Worm (Caenorhabditis elegans): ENCODE measurements around the gene Y82E9BL.1.
"Not testable (repeated sequence)": the region's sequence is repeated elsewhere in the genome, so short reads cannot be mapped to it uniquely, and the experiment has no call there.

Gene Y82E9BL.1

ce11 chrIII:1374355-1374807 is 19.2 kb upstream of the Y82E9BL.1 start, which contains the start of gene Y82E9BR.20:
TSS of gene Y82E9BR.20 (plus strand) at chrIII:1374405.
- no peak for TF ChIP-seq hnd-1 (tag; optimal IDR thresholded peaks at IDR 0.05)
- TF ChIP-seq B0310.2 (tag; optimal IDR thresholded peaks at IDR 0.05): no peak
- no peak for TF ChIP-seq tbx-37 (GFP tag; conservative IDR thresholded peaks at IDR 0.05)
- no peak for TF ChIP-seq ceh-36 (tag; optimal IDR thresholded peaks at IDR 0.05)
- no peak for TF ChIP-seq tra-4 (tag; optimal IDR thresholded peaks at IDR 0.05)
- no peak for TF ChIP-seq ets-7 (tag; optimal IDR thresholded peaks at IDR 0.05)
- TF ChIP-seq aly-1 (tag; optimal IDR thresholded peaks at IDR 0.05): no peak
- TF ChIP-seq ceh-13 (GFP tag; optimal IDR thresholded peaks at IDR 0.05): no peak
- TF ChIP-seq scrt-1 (GFP tag; IDR thresholded peaks at IDR 0.05): no peak
- TF ChIP-seq ama-1 (optimal IDR thresholded peaks at IDR 0.05): no peak
- no peak for TF ChIP-seq sea-1 (GFP tag; conservative IDR thresholded peaks at IDR 0.05)
- TF ChIP-seq tbx-11 (GFP tag; IDR thresholded peaks at IDR 0.05): no peak
- TF ChIP-seq hmbx-1 (tag; optimal IDR thresholded peaks at IDR 0.05): no peak
- no peak for TF ChIP-seq F13C5.2 (tag; optimal IDR thresholded peaks at IDR 0.05)
- TF ChIP-seq pes-1 (GFP tag; IDR thresholded peaks at IDR 0.05): no peak

ce11 chrIII:1372563-1372962 is 17.3 kb upstream of the Y82E9BL.1 start:
- TF ChIP-seq ceh-13 (GFP tag; optimal IDR thresholded peaks at IDR 0.05) (no peak), F13C5.2 (tag; optimal IDR thresholded peaks at IDR 0.05) (no peak), ets-7 (tag; optimal IDR thresholded peaks at IDR 0.05) (no peak)

- TF ChIP-seq tra-4 (tag; optimal IDR thresholded peaks at IDR 0.05) (no peak), tbx-37 (GFP tag; conservative IDR thresholded peaks at IDR 0.05) (no peak), pes-1 (GFP tag; IDR thresholded peaks at IDR 0.05) (no peak), sea-1 (GFP tag; conservative IDR thresholded peaks at IDR 0.05) (no peak)
These were observed 4.4 kb upstream of the Y82E9BL.1 start, which contains the start of gene Y82E9BR.9 for ce11 chrIII:1359669-1360068. TSS of gene Y82E9BR.9 (minus strand) at chrIII:1359769.

- not testable (repeated sequence) for TF ChIP-seq tbx-37 (GFP tag; conservative IDR thresholded peaks at IDR 0.05); scrt-1 (GFP tag; IDR thresholded peaks at IDR 0.05); ceh-13 (GFP tag; optimal IDR thresholded peaks at IDR 0.05)
These were observed 2.8 kb upstream of the Y82E9BL.1 start, which contains the start of gene Y82E9BR.8 for ce11 chrIII:1357973-1358372. TSS of gene Y82E9BR.8 (minus strand) at chrIII:1358073.

ce11 chrIII:1354523-1354922 is 697 bp downstream of the Y82E9BL.1 start:
- no peak for TF ChIP-seq aly-1 (tag; optimal IDR thresholded peaks at IDR 0.05)

ce11 chrIII:1350745-1351144 is 4.5 kb downstream of the Y82E9BL.1 start, which contains the start of gene Y82E9BL.3:
TSS of gene Y82E9BL.3 (minus strand) at chrIII:1350845.
- TF ChIP-seq pes-1 (GFP tag; IDR thresholded peaks at IDR 0.05): no peak
- no peak for TF ChIP-seq tra-4 (tag; optimal IDR thresholded peaks at IDR 0.05)
- TF ChIP-seq hmbx-1 (tag; optimal IDR thresholded peaks at IDR 0.05): no peak
- no peak for TF ChIP-seq flt-1 (GFP tag; IDR thresholded peaks at IDR 0.05)
- no peak for TF ChIP-seq sea-1 (GFP tag; conservative IDR thresholded peaks at IDR 0.05)
- TF ChIP-seq hmg-4 (GFP tag; optimal IDR thresholded peaks at IDR 0.05): no peak
- no peak for TF ChIP-seq ets-7 (tag; optimal IDR thresholded peaks at IDR 0.05)
- TF ChIP-seq ama-1 (optimal IDR thresholded peaks at IDR 0.05): no peak
- TF ChIP-seq ceh-13 (GFP tag; optimal IDR thresholded peaks at IDR 0.05): no peak
- TF ChIP-seq tbx-37 (GFP tag; conservative IDR thresholded peaks at IDR 0.05): no peak

ce11 chrIII:1349313-1349712 is 5.9 kb downstream of the Y82E9BL.1 start, which contains the start of gene fbxa-25:
TSS of gene fbxa-25 (minus strand) at chrIII:1349450.
- TF ChIP-seq tra-4 (tag; optimal IDR thresholded peaks at IDR 0.05) (no peak), tbx-11 (GFP tag; IDR thresholded peaks at IDR 0.05) (no peak), aly-1 (tag; optimal IDR thresholded peaks at IDR 0.05) (no peak), B0310.2 (tag; optimal IDR thresholded peaks at IDR 0.05) (no peak), tbx-37 (GFP tag; conservative IDR thresholded peaks at IDR 0.05) (no peak), hnd-1 (tag; optimal IDR thresholded peaks at IDR 0.05) (no peak), pes-1 (GFP tag; IDR thresholded peaks at IDR 0.05) (no peak), ceh-13 (GFP tag; optimal IDR thresholded peaks at IDR 0.05) (no peak), ets-7 (tag; optimal IDR thresholded peaks at IDR 0.05) (no peak), ama-1 (optimal IDR thresholded peaks at IDR 0.05) (no peak), hmbx-1 (tag; optimal IDR thresholded peaks at IDR 0.05) (no peak), flt-1 (GFP tag; IDR thresholded peaks at IDR 0.05) (no peak), sea-1 (GFP tag; conservative IDR thresholded peaks at IDR 0.05) (no peak), F13C5.2 (tag; optimal IDR thresholded peaks at IDR 0.05) (no peak), scrt-1 (GFP tag; IDR thresholded peaks at IDR 0.05) (no peak), hmg-4 (GFP tag; optimal IDR thresholded peaks at IDR 0.05) (no peak), ceh-36 (tag; optimal IDR thresholded peaks at IDR 0.05) (no peak)

- TF ChIP-seq sea-1 (GFP tag; conservative IDR thresholded peaks at IDR 0.05) (no peak), hmg-4 (GFP tag; optimal IDR thresholded peaks at IDR 0.05) (no peak), tra-4 (tag; optimal IDR thresholded peaks at IDR 0.05) (no peak), ama-1 (optimal IDR thresholded peaks at IDR 0.05) (no peak), hmbx-1 (tag; optimal IDR thresholded peaks at IDR 0.05) (no peak), flt-1 (GFP tag; IDR thresholded peaks at IDR 0.05) (no peak), aly-1 (tag; optimal IDR thresholded peaks at IDR 0.05) (no peak), F13C5.2 (tag; optimal IDR thresholded peaks at IDR 0.05) (no peak), ceh-13 (GFP tag; optimal IDR thresholded peaks at IDR 0.05) (no peak), scrt-1 (GFP tag; IDR thresholded peaks at IDR 0.05) (no peak), tbx-11 (GFP tag; IDR thresholded peaks at IDR 0.05) (no peak), B0310.2 (tag; optimal IDR thresholded peaks at IDR 0.05) (no peak), hnd-1 (tag; optimal IDR thresholded peaks at IDR 0.05) (no peak), ceh-36 (tag; optimal IDR thresholded peaks at IDR 0.05) (no peak), pes-1 (GFP tag; IDR thresholded peaks at IDR 0.05) (no peak), tbx-37 (GFP tag; conservative IDR thresholded peaks at IDR 0.05) (no peak), ets-7 (tag; optimal IDR thresholded peaks at IDR 0.05) (no peak)
These were observed 7.7 kb downstream of the Y82E9BL.1 start, which contains the start of gene Y82E9BL.5 for ce11 chrIII:1347539-1347938. TSS of gene Y82E9BL.5 (minus strand) at chrIII:1347639.
